Worm (Caenorhabditis elegans) whole organism, midembryonic: Measurements from ENCODE around the gene B0310.6.

Experiments used
- T22C8.4 ChIP-seq: fragments of 200-800 bp; sonication (Bioruptor generic); IDR thresholded peaks from 2 replicates; pipeline ENCODE4 v1.3.6; 2022; ENCODE audit warnings: missing genetic modification characterization, missing compliant biosample characterization
- cog-1 ChIP-seq: sonication (generic microtip); optimal IDR thresholded peaks from 2 replicates; lab custom pipeline; 2016; ENCODE audit warnings: missing genetic modification characterization, missing compliant biosample characterization
- flt-1 ChIP-seq: fragments of 200-800 bp; sonication (Bioruptor generic); IDR thresholded peaks from 2 replicates; pipeline ENCODE4 v1.3.6; 2022; ENCODE audit warnings: missing genetic modification characterization, missing compliant biosample characterization
- klf-2 ChIP-seq: fragments of 200-800 bp; sonication (Bioruptor generic); conservative IDR thresholded peaks from 2 replicates; pipeline ENCODE4 v1.3.6; 2022; ENCODE audit warnings: missing genetic modification reagents, missing genetic modification characterization, missing compliant biosample characterization
- med-1 ChIP-seq: sonication (generic microtip); optimal IDR thresholded peaks from 2 replicates; lab custom pipeline; 2017; ENCODE audit warnings: missing genetic modification characterization, mild to moderate bottlenecking, missing compliant biosample characterization, antibody characterized with exemption, missing genetic modification reagents; ENCODE audit not compliant: insufficient read depth
- ref-1 ChIP-seq: fragments of 200-800 bp; sonication (Bioruptor generic); conservative IDR thresholded peaks from 2 replicates; pipeline ENCODE4 v1.3.6; 2022; ENCODE audit warnings: missing genetic modification reagents, missing genetic modification characterization, missing compliant biosample characterization
- tab-1 ChIP-seq: fragments of 200-800 bp; sonication (Bioruptor generic); IDR thresholded peaks from 2 replicates; pipeline ENCODE4 v1.3.6; 2022; ENCODE audit warnings: missing genetic modification characterization, missing compliant biosample characterization
- ztf-23 ChIP-seq: fragments of 200-800 bp; sonication (Bioruptor generic); IDR thresholded peaks from 2 replicates; pipeline ENCODE4 v1.3.6; 2022; ENCODE audit warnings: missing genetic modification reagents, missing genetic modification characterization, missing compliant biosample characterization
- ztf-29 ChIP-seq: fragments of 200-800 bp; sonication (Bioruptor generic); IDR thresholded peaks from 2 replicates; pipeline ENCODE4 v1.3.6; 2022; ENCODE audit warnings: missing genetic modification reagents, missing genetic modification characterization, missing compliant biosample characterization

The B0310.6 gene

ce11 chrX:530909-531308 is at the start of gene B0310.6:
Gene B0310.6, minus strand, starts transcription at chrX:531009.
- TF ChIP-seq T22C8.4 (GFP tag; lab: Robert Waterston, UW): no peak
- TF ChIP-seq flt-1 (GFP tag; lab: Robert Waterston, UW): no peak
- no peak for TF ChIP-seq ztf-29 (GFP tag; lab: Robert Waterston, UW)
- TF ChIP-seq cog-1: no peak
- no peak for TF ChIP-seq klf-2 (GFP tag; lab: Robert Waterston, UW)
- no peak for TF ChIP-seq ref-1 (GFP tag; lab: Robert Waterston, UW)

ce11 chrX:575084-575483 is 44.3 kb upstream of the B0310.6 start:
- TF ChIP-seq ztf-29 (GFP tag; lab: Robert Waterston, UW) (no peak), klf-2 (GFP tag; lab: Robert Waterston, UW) (no peak), ztf-23 (no peak), med-1 (GFP tag; lab: Kevin White, UChicago) (no peak), ref-1 (GFP tag; lab: Robert Waterston, UW) (no peak), flt-1 (GFP tag; lab: Robert Waterston, UW) (no peak), tab-1 (GFP tag; lab: Robert Waterston, UW) (no peak), cog-1 (no peak)

ce11 chrX:573270-573669 is 42.5 kb upstream of the B0310.6 start:
- no peak for TF ChIP-seq ref-1 (GFP tag; lab: Robert Waterston, UW)
- TF ChIP-seq med-1 (GFP tag; lab: Kevin White, UChicago): no peak
- TF ChIP-seq klf-2 (GFP tag; lab: Robert Waterston, UW): no peak

ce11 chrX:572601-573000 is 41.8 kb upstream of the B0310.6 start, which contains the start of gene mrp-2:
Gene mrp-2, minus strand, starts transcription at chrX:572701.
- TF ChIP-seq ztf-29 (GFP tag; lab: Robert Waterston, UW) (no peak), med-1 (GFP tag; lab: Kevin White, UChicago) (no peak), tab-1 (GFP tag; lab: Robert Waterston, UW) (no peak), ref-1 (GFP tag; lab: Robert Waterston, UW) (no peak), ztf-23 (no peak), klf-2 (GFP tag; lab: Robert Waterston, UW) (no peak), T22C8.4 (GFP tag; lab: Robert Waterston, UW) (no peak), cog-1 (no peak), flt-1 (GFP tag; lab: Robert Waterston, UW) (no peak)

- TF ChIP-seq ztf-23 (no peak), med-1 (GFP tag; lab: Kevin White, UChicago) (no peak), T22C8.4 (GFP tag; lab: Robert Waterston, UW) (no peak), flt-1 (GFP tag; lab: Robert Waterston, UW) (no peak), tab-1 (GFP tag; lab: Robert Waterston, UW) (no peak), cog-1 (no peak)
Measured at ce11 chrX:571367-571766, 40.6 kb upstream of the B0310.6 start.

- no peak for TF ChIP-seq ref-1 (GFP tag; lab: Robert Waterston, UW)
- no peak for TF ChIP-seq ztf-23
- TF ChIP-seq med-1 (GFP tag; lab: Kevin White, UChicago): no peak
- no peak for TF ChIP-seq klf-2 (GFP tag; lab: Robert Waterston, UW)
- TF ChIP-seq ztf-29 (GFP tag; lab: Robert Waterston, UW): no peak
- TF ChIP-seq T22C8.4 (GFP tag; lab: Robert Waterston, UW): no peak
- TF ChIP-seq tab-1 (GFP tag; lab: Robert Waterston, UW): no peak
- no peak for TF ChIP-seq flt-1 (GFP tag; lab: Robert Waterston, UW)
- no peak for TF ChIP-seq cog-1
Measured at ce11 chrX:557857-558256, 27.0 kb upstream of the B0310.6 start, which contains the start of gene nas-38. Gene nas-38, plus strand, starts transcription at chrX:558157.

- no peak for TF ChIP-seq med-1 (GFP tag; lab: Kevin White, UChicago)
Measured at ce11 chrX:557195-557594, 26.4 kb upstream of the B0310.6 start, which contains the start of gene hlh-19. Gene hlh-19, minus strand, starts transcription at chrX:557295.

- TF ChIP-seq ztf-29 (GFP tag; lab: Robert Waterston, UW) (no peak), T22C8.4 (GFP tag; lab: Robert Waterston, UW) (no peak), flt-1 (GFP tag; lab: Robert Waterston, UW) (no peak), klf-2 (GFP tag; lab: Robert Waterston, UW) (no peak), tab-1 (GFP tag; lab: Robert Waterston, UW) (no peak), cog-1 (no peak), med-1 (GFP tag; lab: Kevin White, UChicago) (no peak), ref-1 (GFP tag; lab: Robert Waterston, UW) (no peak), ztf-23 (no peak)
Measured at ce11 chrX:555043-555791, 24.4 kb upstream of the B0310.6 start.

- TF ChIP-seq tab-1 (GFP tag; lab: Robert Waterston, UW): no peak
Measured at ce11 chrX:553875-554274, 23.1 kb upstream of the B0310.6 start, which contains the start of gene F57C12.6. Gene F57C12.6, minus strand, starts transcription at chrX:553975.

- TF ChIP-seq cog-1 (no peak), ztf-29 (GFP tag; lab: Robert Waterston, UW) (no peak), ref-1 (GFP tag; lab: Robert Waterston, UW) (no peak), ztf-23 (no peak), med-1 (GFP tag; lab: Kevin White, UChicago) (no peak), tab-1 (GFP tag; lab: Robert Waterston, UW) (no peak), T22C8.4 (GFP tag; lab: Robert Waterston, UW) (no peak), flt-1 (GFP tag; lab: Robert Waterston, UW) (no peak), klf-2 (GFP tag; lab: Robert Waterston, UW) (no peak)
Measured at ce11 chrX:553420-553819, 22.6 kb upstream of the B0310.6 start.
